Fruit fly (Drosophila melanogaster): Measurements from ENCODE around the gene CG12531.

CG12531 gene

dm6 chrX:19683040-19683875 is 35.5 kb upstream of the CG12531 start, which contains the start of the genes dome and Ubqn (continued):
- TF ChIP-seq CG30020 (tag; optimal IDR thresholded peaks at IDR 0.05) (peak; percentile 63), hth (optimal IDR thresholded peaks at IDR 0.05) (no peak), CG4424 (GFP tag; optimal IDR thresholded peaks at IDR 0.05) (peak; percentile 24), CG11398 (GFP tag; optimal IDR thresholded peaks at IDR 0.05) (no peak), HHEX (GFP tag; optimal IDR thresholded peaks at IDR 0.05) (no peak), Dek (tag; optimal IDR thresholded peaks at IDR 0.05) (no peak)

- TF ChIP-seq Chrac-16 (GFP tag; optimal IDR thresholded peaks at IDR 0.05) (no peak), MESR4 (GFP tag; optimal IDR thresholded peaks at IDR 0.05) (no peak), disco-r (GFP tag; optimal IDR thresholded peaks at IDR 0.05) (no peak), Optix (GFP tag; IDR thresholded peaks at IDR 0.05) (0 out of 3 replicates have a peak, but pooled peaks have one; percentile 27), CG9932 (GFP tag; IDR thresholded peaks at IDR 0.05) (no peak), crol (GFP tag; IDR thresholded peaks at IDR 0.05) (peak; percentile 75), CG3847 (GFP tag; IDR thresholded peaks at IDR 0.05) (no peak), row (GFP tag; IDR thresholded peaks at IDR 0.05) (peak; percentile 23; the same call in 1 of the 3 replicates), ranshi (GFP tag; IDR thresholded peaks at IDR 0.05) (peak; percentile 24; the same call in 1 of the 2 replicates), CG15269 (tag; optimal IDR thresholded peaks at IDR 0.05) (no peak), fu2 (GFP tag; optimal IDR thresholded peaks at IDR 0.05) (no peak), CG16863 (GFP tag; optimal IDR thresholded peaks at IDR 0.05) (no peak), CG3281 (GFP tag; optimal IDR thresholded peaks at IDR 0.05) (no peak), dysf (GFP tag; IDR thresholded peaks at IDR 0.05) (no peak), CG17385 (GFP tag; optimal IDR thresholded peaks at IDR 0.05) (no peak), Antp (GFP tag; optimal IDR thresholded peaks at IDR 0.05) (no peak), CG14014 (GFP tag; IDR thresholded peaks at IDR 0.05) (no peak), ara (GFP tag; IDR thresholded peaks at IDR 0.05) (0 out of 2 replicates have a peak, but pooled peaks have one; percentile 37), ato (GFP tag; IDR thresholded peaks at IDR 0.05; ENCODE audit: partially characterized antibody) (no peak), HLHmδ (GFP tag; optimal IDR thresholded peaks at IDR 0.05) (no peak), CG7372 (GFP tag; IDR thresholded peaks at IDR 0.05) (no peak), grau (tag; optimal IDR thresholded peaks at IDR 0.05) (peak; percentile 86), CTCF (GFP tag; optimal IDR thresholded peaks at IDR 0.05) (no peak), oc (tag; optimal IDR thresholded peaks at IDR 0.05) (no peak)
Measured at dm6 chrX:19684048-19684447, 34.7 kb upstream of the CG12531 start.

dm6 chrX:19688848-19689247 is 29.9 kb upstream of the CG12531 start, which contains the start of gene CG14227:
TSS of gene CG14227 (minus strand) at chrX:19688948.
- TF ChIP-seq Hr51 (GFP tag; optimal IDR thresholded peaks at IDR 0.05): no peak
- TF ChIP-seq Ets65A (GFP tag): peak; percentile 83

- TF ChIP-seq ATbp (GFP tag; optimal IDR thresholded peaks at IDR 0.05) (no peak), danr (GFP tag; IDR thresholded peaks at IDR 0.05) (no peak), Trl (optimal IDR thresholded peaks at IDR 0.05) (peak; percentile 61 to 66), Trl (GFP tag; optimal IDR thresholded peaks at IDR 0.05) (no peak), Dll (GFP tag; IDR thresholded peaks at IDR 0.05; ENCODE audit: partially characterized antibody) (0 out of 4 replicates have a peak, but pooled peaks have one; percentile 19)
Measured at dm6 chrX:19690050-19690449, 28.7 kb upstream of the CG12531 start.
